Worm (Caenorhabditis elegans): ENCODE results near the gene W09G12.10.

DNA sequence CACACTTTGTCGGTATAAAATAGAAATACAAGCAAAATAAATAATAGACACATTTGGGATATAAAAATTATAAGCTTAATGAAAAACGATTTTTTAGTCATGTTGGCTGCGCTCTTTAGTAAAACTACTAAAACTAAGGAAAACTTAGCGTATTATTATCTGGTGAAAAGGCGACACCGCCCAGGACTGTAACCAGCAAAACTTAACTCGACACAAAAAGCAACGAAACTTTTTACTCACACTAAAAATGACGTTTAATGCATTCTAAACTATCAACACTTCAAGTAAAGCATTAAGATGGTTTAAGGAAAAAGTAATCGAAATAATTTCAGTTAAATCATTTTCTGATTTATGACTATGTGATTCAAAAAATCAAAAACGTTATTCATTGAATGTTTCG is 34.5 kb upstream of the W09G12.10 start, which contains the start of gene clec-167:
- TF ChIP-seq dpl-1 (GFP tag; optimal IDR thresholded peaks at IDR 0.05): no peak
- TF ChIP-seq ceh-8 (GFP tag; optimal IDR thresholded peaks at IDR 0.05): no peak
- TF ChIP-seq unc-86 (tag; optimal IDR thresholded peaks at IDR 0.05): no peak
- no peak for TF ChIP-seq tbx-2 (tag; optimal IDR thresholded peaks at IDR 0.05)
- TF ChIP-seq fkh-10 (GFP tag; optimal IDR thresholded peaks at IDR 0.05): no peak
- TF ChIP-seq efl-1 (optimal IDR thresholded peaks at IDR 0.05): no peak
- no peak for TF ChIP-seq efl-1 (GFP tag; optimal IDR thresholded peaks at IDR 0.05 in 1 of 2)
- no peak for TF ChIP-seq fos-1 (tag; optimal IDR thresholded peaks at IDR 0.05)
- no peak for TF ChIP-seq unc-62 (GFP tag; optimal IDR thresholded peaks at IDR 0.05)
- no peak for TF ChIP-seq egl-27 (tag; optimal IDR thresholded peaks at IDR 0.05)
- TF ChIP-seq ztf-11 (tag; optimal IDR thresholded peaks at IDR 0.05): no peak
- no peak for TF ChIP-seq lin-13 (GFP tag; optimal IDR thresholded peaks at IDR 0.05)
